Fruit fly (Drosophila melanogaster) whole organism, prepupa: ENCODE data around the gene sing.

Experiments used
- Blimp-1 ChIP-seq: fragments of 200-800 bp; sonication (Bioruptor generic); optimal IDR thresholded peaks from 3 replicates; lab custom pipeline; 2017; ENCODE audit warnings: missing biosample characterization, missing genetic modification characterization, mild to moderate bottlenecking, moderate library complexity, missing genetic modification reagents
- CG7368 ChIP-seq: fragments of 200-800 bp; sonication (Bioruptor generic); optimal IDR thresholded peaks from 3 replicates; lab custom pipeline; 2016; ENCODE audit warnings: missing biosample characterization, missing genetic modification characterization
- Eip75B ChIP-seq: fragments of 200-800 bp; sonication (Bioruptor generic); optimal IDR thresholded peaks from 3 replicates; lab custom pipeline; 2016; ENCODE audit warnings: missing biosample characterization, missing genetic modification characterization
- Hr38 ChIP-seq: sonication (Bioruptor generic); optimal IDR thresholded peaks from 2 replicates; lab custom pipeline; 2016; ENCODE audit warnings: missing biosample characterization, missing genetic modification characterization
- cyc ChIP-seq: fragments of 200-800 bp; sonication (Bioruptor generic); optimal IDR thresholded peaks from 3 replicates; lab custom pipeline; 2016; ENCODE audit warnings: missing biosample characterization, missing genetic modification characterization
- fd59A ChIP-seq: fragments of 200-800 bp; sonication (Bioruptor generic); optimal IDR thresholded peaks from 2 replicates; lab custom pipeline; 2017; ENCODE audit warnings: missing biosample characterization, mild to moderate bottlenecking, missing genetic modification characterization, missing genetic modification reagents
- ss ChIP-seq, 2 experiments: fragments of 200-800 bp; sonication (Bioruptor generic); optimal IDR thresholded peaks; 2 replicates in 1 of 2; 3 replicates in 1 of 2; lab custom pipeline; 2017 to 2018; ENCODE audit warnings: mild to moderate bottlenecking in 2 of 2, missing biosample characterization in 2 of 2, missing genetic modification characterization in 2 of 2, moderate library complexity in 1 of 2

DNA sequence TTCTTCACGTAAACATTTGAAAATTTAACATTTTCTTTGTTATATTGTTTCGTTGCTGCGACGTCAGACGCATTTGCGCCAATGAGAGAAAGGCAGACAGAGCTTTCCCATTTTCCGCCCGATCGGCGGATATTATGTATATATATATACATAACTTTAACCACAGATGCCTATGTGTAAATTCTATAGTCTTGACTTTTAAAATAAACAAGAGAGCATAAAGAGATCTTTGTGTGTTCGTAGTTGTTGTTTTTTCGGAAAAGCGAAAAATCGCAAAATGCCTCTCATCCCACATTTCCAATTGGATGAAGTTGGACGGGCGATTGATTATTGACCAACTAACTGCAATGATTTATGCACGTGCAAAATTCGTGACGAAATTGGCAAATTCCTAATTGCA lies 2.4 kb upstream of the sing start, which contains the start of gene CG13012:
- TF ChIP-seq ss (GFP tag; optimal IDR thresholded peaks at IDR 0.05; lab: Kevin White, UChicago) (no peak), Hr38 (GFP tag; lab: Kevin White, UChicago) (no peak), cyc (GFP tag; lab: Kevin White, UChicago) (no peak), fd59A (GFP tag; lab: Kevin White, UChicago) (no peak), Eip75B (GFP tag; lab: Kevin White, UChicago) (no peak), CG7368 (GFP tag; lab: Kevin White, UChicago) (no peak), Blimp-1 (no peak)
